Fruit fly (Drosophila melanogaster) whole organism, embryonic: ENCODE results near the gene CG14005.
A peak's percentile ranks its signal among the peaks of the same experiment; 100 is the strongest.

Experiments
- Abd-B ChIP-seq: fragments of 200-800 bp; sonication (Bioruptor generic); optimal IDR thresholded peaks from 2 replicates; lab custom pipeline; 2018; ENCODE audit warnings: missing biosample characterization, mild to moderate bottlenecking, missing genetic modification characterization, moderate library complexity
- BEAF-32 ChIP-seq: fragments of 200-800 bp; sonication (Bioruptor generic); optimal IDR thresholded peaks from 3 replicates; lab custom pipeline; 2017; ENCODE audit warnings: missing biosample characterization, missing genetic modification characterization, mild to moderate bottlenecking, moderate library complexity, missing genetic modification reagents
- CG11085 ChIP-seq: fragments of 200-800 bp; sonication (Bioruptor generic); IDR thresholded peaks from 2 replicates; pipeline ENCODE4 v1.3.6; 2022; ENCODE audit warnings: missing biosample characterization, missing genetic modification characterization
- CG12155 ChIP-seq: fragments of 200-800 bp; sonication (Bioruptor generic); optimal IDR thresholded peaks from 3 replicates; lab custom pipeline; 2016; ENCODE audit warnings: missing biosample characterization, missing genetic modification characterization
- CG12236 ChIP-seq: fragments of 200-800 bp; sonication (Bioruptor generic); optimal IDR thresholded peaks from 2 replicates; lab custom pipeline; 2016; ENCODE audit warnings: missing biosample characterization, missing genetic modification characterization
- CG13624 ChIP-seq: fragments of 200-800 bp; sonication (Bioruptor generic); optimal IDR thresholded peaks from 2 replicates; lab custom pipeline; 2016; ENCODE audit warnings: missing biosample characterization, missing genetic modification characterization
- CG1602 ChIP-seq: fragments of 200-800 bp; sonication (Bioruptor generic); optimal IDR thresholded peaks from 3 replicates; lab custom pipeline; 2016; ENCODE audit warnings: missing biosample characterization, missing genetic modification characterization
- CG17359 ChIP-seq: fragments of 200-800 bp; sonication (Bioruptor generic); optimal IDR thresholded peaks from 3 replicates; lab custom pipeline; 2018; ENCODE audit warnings: missing biosample characterization, mild to moderate bottlenecking, missing genetic modification characterization, moderate library complexity
- CG30403 ChIP-seq: fragments of 200-800 bp; sonication (Bioruptor generic); optimal IDR thresholded peaks from 3 replicates; lab custom pipeline; 2016; ENCODE audit warnings: missing biosample characterization, missing genetic modification characterization
- CG34422 ChIP-seq: fragments of 200-800 bp; sonication (Bioruptor generic); IDR thresholded peaks from 3 replicates; pipeline ENCODE4 v1.3.6; 2022; ENCODE audit warnings: missing biosample characterization, missing genetic modification characterization
- CG3838 ChIP-seq: fragments of 200-800 bp; sonication (Bioruptor generic); optimal IDR thresholded peaks from 3 replicates; lab custom pipeline; 2016; ENCODE audit warnings: missing biosample characterization, missing genetic modification characterization
- CG7372 ChIP-seq: fragments of 200-800 bp; sonication (Bioruptor generic); IDR thresholded peaks from 2 replicates; pipeline ENCODE4 v1.3.6; 2022; ENCODE audit warnings: missing biosample characterization, missing genetic modification characterization
- CG8089 ChIP-seq: fragments of 200-800 bp; sonication (Bioruptor generic); optimal IDR thresholded peaks from 3 replicates; lab custom pipeline; 2016; ENCODE audit warnings: missing biosample characterization, missing genetic modification characterization
- CG8290 ChIP-seq, 3 experiments: fragments of 200-800 bp; sonication (Bioruptor generic); optimal IDR thresholded peaks; 2 replicates each; lab custom pipeline; 2016 to 2019; ENCODE audit warnings: missing biosample characterization in 3 of 3, missing genetic modification characterization in 3 of 3, mild to moderate bottlenecking in 2 of 3, moderate library complexity in 1 of 3
- CG9932 ChIP-seq: fragments of 200-800 bp; sonication (Bioruptor generic); IDR thresholded peaks from 2 replicates; pipeline ENCODE4 v1.3.6; 2022; ENCODE audit warnings: missing biosample characterization, missing genetic modification characterization
- D ChIP-seq, 2 experiments: fragments of 200-800 bp in 1 of 2; fragments of >200 bp in 1 of 2; sonication (Bioruptor generic) in 1 of 2; optimal IDR thresholded peaks; 2 replicates in 1 of 2; 3 replicates in 1 of 2; lab custom pipeline; 2017; ENCODE audit warnings: mild to moderate bottlenecking in 1 of 2, missing biosample characterization in 1 of 2, missing genetic modification characterization in 1 of 2, missing genetic modification reagents in 1 of 2
- Dek ChIP-seq: fragments of 200-800 bp; sonication (Bioruptor generic); optimal IDR thresholded peaks from 3 replicates; lab custom pipeline; 2019; ENCODE audit warnings: missing biosample characterization, mild to moderate bottlenecking, missing genetic modification characterization, moderate library complexity
- Dip3 ChIP-seq: fragments of 200-800 bp; sonication (Bioruptor generic); optimal IDR thresholded peaks from 3 replicates; lab custom pipeline; 2016; ENCODE audit warnings: missing biosample characterization, missing genetic modification characterization
- Eip74EF ChIP-seq, 2 experiments: fragments of 200-800 bp in 1 of 2; fragments of >200 bp in 1 of 2; sonication (Bioruptor generic) in 1 of 2; optimal IDR thresholded peaks; 2 replicates each; lab custom pipeline; 2017 to 2019; ENCODE audit warnings: missing biosample characterization in 2 of 2, missing genetic modification characterization in 2 of 2, mild to moderate bottlenecking in 1 of 2, moderate library complexity in 1 of 2
- Elba2 ChIP-seq: fragments of 200-800 bp; sonication (Bioruptor generic); optimal IDR thresholded peaks from 3 replicates; lab custom pipeline; 2016; ENCODE audit warnings: missing biosample characterization, missing genetic modification characterization
- HLHmδ ChIP-seq: fragments of 200-800 bp; sonication (Bioruptor generic); optimal IDR thresholded peaks from 2 replicates; lab custom pipeline; 2018; ENCODE audit warnings: missing biosample characterization, mild to moderate bottlenecking, missing genetic modification characterization, moderate library complexity
- Hey ChIP-seq: fragments of 200-800 bp; sonication (Bioruptor generic); optimal IDR thresholded peaks from 3 replicates; lab custom pipeline; 2018; ENCODE audit warnings: missing biosample characterization, mild to moderate bottlenecking, missing genetic modification characterization
- Hmx ChIP-seq: fragments of 200-800 bp; sonication (Bioruptor generic); optimal IDR thresholded peaks from 2 replicates; lab custom pipeline; 2016; ENCODE audit warnings: missing biosample characterization, missing genetic modification characterization
- Lpt ChIP-seq: fragments of >200 bp; optimal IDR thresholded peaks from 2 replicates; lab custom pipeline; 2018; ENCODE audit warnings: missing biosample characterization, missing genetic modification characterization
- MESR4 ChIP-seq: fragments of 200-800 bp; sonication (Bioruptor generic); optimal IDR thresholded peaks from 2 replicates; lab custom pipeline; 2018; ENCODE audit warnings: missing biosample characterization, mild to moderate bottlenecking, missing genetic modification characterization, moderate library complexity
- Max ChIP-seq: fragments of 200-800 bp; sonication (Bioruptor generic); optimal IDR thresholded peaks from 2 replicates; lab custom pipeline; 2016; ENCODE audit warnings: missing biosample characterization, mild to moderate bottlenecking, missing genetic modification characterization
- Myb ChIP-seq: fragments of 200-800 bp; sonication (Bioruptor generic); optimal IDR thresholded peaks from 2 replicates; lab custom pipeline; 2016; ENCODE audit warnings: missing biosample characterization, missing genetic modification characterization
- NFAT ChIP-seq: fragments of 200-800 bp; sonication (Bioruptor generic); IDR thresholded peaks from 2 replicates; pipeline ENCODE4 v1.3.6; 2022; ENCODE audit warnings: missing biosample characterization, missing genetic modification characterization
- Neu2 ChIP-seq: fragments of 200-800 bp; sonication (Bioruptor generic); optimal IDR thresholded peaks from 3 replicates; lab custom pipeline; 2016; ENCODE audit warnings: missing biosample characterization, missing genetic modification characterization, borderline replicate concordance
- Nf-YB ChIP-seq: fragments of 200-800 bp; sonication (Bioruptor generic); optimal IDR thresholded peaks from 3 replicates; lab custom pipeline; 2019; ENCODE audit warnings: missing biosample characterization, mild to moderate bottlenecking, missing genetic modification characterization, moderate library complexity
- Nf-YC ChIP-seq: fragments of 200-800 bp; optimal IDR thresholded peaks from 3 replicates; lab custom pipeline; 2019; ENCODE audit warnings: missing biosample characterization, mild to moderate bottlenecking, missing genetic modification characterization, moderate library complexity
- NfI ChIP-seq: fragments of 200-800 bp; sonication (Bioruptor generic); optimal IDR thresholded peaks from 3 replicates; lab custom pipeline; 2018; ENCODE audit warnings: missing biosample characterization, mild to moderate bottlenecking, missing genetic modification characterization, moderate library complexity
- Ravus ChIP-seq: fragments of 200-800 bp; sonication (Bioruptor generic); IDR thresholded peaks from 2 replicates; pipeline ENCODE4 v1.3.6; 2022; ENCODE audit warnings: missing biosample characterization, missing genetic modification characterization
- TFAM ChIP-seq: fragments of 200-800 bp; sonication (Bioruptor generic); optimal IDR thresholded peaks from 2 replicates; lab custom pipeline; 2017; ENCODE audit warnings: missing biosample characterization, missing genetic modification characterization, inconsistent platforms
- Taf1 ChIP-seq: fragments of 200-800 bp; sonication (Bioruptor generic); IDR thresholded peaks from 2 replicates; pipeline ENCODE4 v1.3.6; 2022; ENCODE audit warnings: missing biosample characterization, missing genetic modification characterization
- ac ChIP-seq: fragments of 200-800 bp; sonication (Bioruptor generic); optimal IDR thresholded peaks from 3 replicates; lab custom pipeline; 2017; ENCODE audit warnings: missing biosample characterization, mild to moderate bottlenecking, missing genetic modification characterization
- amos ChIP-seq: fragments of 200-800 bp; sonication (Bioruptor generic); IDR thresholded peaks from 2 replicates; pipeline ENCODE4 v1.3.6; 2022; ENCODE audit warnings: missing biosample characterization, missing genetic modification characterization; ENCODE audit not compliant: partially characterized antibody
- aop ChIP-seq: fragments of 200-800 bp; sonication (Bioruptor generic); IDR thresholded peaks from 2 replicates; pipeline ENCODE4 v1.3.6; 2022; ENCODE audit warnings: missing biosample characterization, missing genetic modification characterization
- dati ChIP-seq: fragments of 200-800 bp; sonication (Bioruptor generic); IDR thresholded peaks from 2 replicates; pipeline ENCODE4 v1.3.6; 2022; ENCODE audit warnings: missing biosample characterization, missing genetic modification characterization
- disco-r ChIP-seq: fragments of 200-800 bp; sonication (Bioruptor generic); optimal IDR thresholded peaks from 2 replicates; lab custom pipeline; 2016; ENCODE audit warnings: missing biosample characterization, missing genetic modification characterization
- dm ChIP-seq: fragments of 200-800 bp; sonication (Bioruptor generic); optimal IDR thresholded peaks from 3 replicates; lab custom pipeline; 2016; ENCODE audit warnings: missing biosample characterization, missing genetic modification characterization
- dysf ChIP-seq: fragments of 200-800 bp; sonication (Bioruptor generic); IDR thresholded peaks from 3 replicates; pipeline ENCODE4 v1.3.6; 2022; ENCODE audit warnings: missing biosample characterization, missing genetic modification characterization
- en ChIP-seq: fragments of 200-800 bp; sonication (Bioruptor generic); optimal IDR thresholded peaks from 2 replicates; lab custom pipeline; 2016; ENCODE audit warnings: missing biosample characterization, missing genetic modification characterization
- fu2 ChIP-seq: fragments of 200-800 bp; sonication (Bioruptor generic); optimal IDR thresholded peaks from 2 replicates; lab custom pipeline; 2016; ENCODE audit warnings: missing biosample characterization, missing genetic modification characterization
- hbn ChIP-seq: fragments of 200-800 bp; sonication (Bioruptor generic); IDR thresholded peaks from 2 replicates; pipeline ENCODE4 v1.3.6; 2022; ENCODE audit warnings: missing biosample characterization, missing genetic modification characterization; ENCODE audit not compliant: partially characterized antibody
- maf-S ChIP-seq: fragments of 200-800 bp; sonication (Bioruptor generic); optimal IDR thresholded peaks from 2 replicates; lab custom pipeline; 2016; ENCODE audit warnings: missing biosample characterization, missing genetic modification characterization
- nerfin-2 ChIP-seq: fragments of 200-800 bp; sonication (Bioruptor generic); IDR thresholded peaks from 2 replicates; pipeline ENCODE4 v1.3.6; 2022; ENCODE audit warnings: missing biosample characterization, missing genetic modification characterization; ENCODE audit not compliant: partially characterized antibody
- peb ChIP-seq: fragments of 200-800 bp; sonication (Bioruptor generic); IDR thresholded peaks from 2 replicates; pipeline ENCODE4 v1.3.6; 2022; ENCODE audit warnings: missing biosample characterization, missing genetic modification characterization
- rib ChIP-seq: fragments of 200-800 bp; sonication (Bioruptor generic); IDR thresholded peaks from 2 replicates; pipeline ENCODE4 v1.3.6; 2022; ENCODE audit warnings: missing biosample characterization, missing genetic modification characterization
- unc-4 ChIP-seq: fragments of 200-800 bp; sonication (Bioruptor generic); IDR thresholded peaks from 2 replicates; pipeline ENCODE4 v1.3.6; 2022; ENCODE audit warnings: missing biosample characterization, missing genetic modification characterization; ENCODE audit not compliant: partially characterized antibody
- wor ChIP-seq: fragments of 200-800 bp; sonication (Bioruptor generic); IDR thresholded peaks from 2 replicates; pipeline ENCODE4 v1.3.6; 2022; ENCODE audit warnings: missing biosample characterization, missing genetic modification characterization

CG14005 gene

dm6 chr2L:5797977-5798376 is 3.8 kb downstream of the CG14005 start (continued):
- TF ChIP-seq Dip3 (GFP tag; lab: Kevin White, UChicago): no peak
- TF ChIP-seq BEAF-32 (GFP tag; lab: Kevin White, UChicago): no peak
- TF ChIP-seq Nf-YB (GFP tag; lab: Kevin White, UChicago): peak; percentile 4
- TF ChIP-seq dysf (GFP tag; lab: Robert Waterston, UW): peak; percentile 65; the same call in 2 of the 3 replicates
- no peak for TF ChIP-seq D (optimal IDR thresholded peaks at IDR 0.05; lab: Kevin White, UChicago)
- no peak for TF ChIP-seq D (GFP tag; optimal IDR thresholded peaks at IDR 0.05; lab: Kevin White, UChicago)
- peak; percentile 55 for TF ChIP-seq CG17359
- TF ChIP-seq MESR4 (GFP tag; lab: Kevin White, UChicago): no peak
- TF ChIP-seq CG1602 (GFP tag; lab: Kevin White, UChicago): peak; percentile 10
- no peak for TF ChIP-seq unc-4
- TF ChIP-seq Hmx: no peak
- TF ChIP-seq CG8089: no peak
- TF ChIP-seq rib (GFP tag; lab: Robert Waterston, UW): peak; percentile 55
- peak; percentile 67 for TF ChIP-seq Dek (tag; lab: Kevin White, UChicago)
- no peak for TF ChIP-seq CG9932 (GFP tag; lab: Robert Waterston, UW)
- TF ChIP-seq disco-r (GFP tag; lab: Kevin White, UChicago): no peak
- no peak for TF ChIP-seq CG34422
- TF ChIP-seq CG13624 (GFP tag; lab: Kevin White, UChicago): peak; percentile 42
- no peak for TF ChIP-seq maf-S (GFP tag; lab: Kevin White, UChicago)
- TF ChIP-seq dati: no peak
- no peak for TF ChIP-seq NFAT (GFP tag; lab: Robert Waterston, UW)
- TF ChIP-seq aop: no peak
- no peak for TF ChIP-seq nerfin-2 (GFP tag; lab: Robert Waterston, UW)
- TF ChIP-seq Hey (tag; lab: Kevin White, UChicago): no peak
- no peak for TF ChIP-seq hbn (GFP tag; lab: Robert Waterston, UW)
- TF ChIP-seq HLHmδ (GFP tag; lab: Kevin White, UChicago): no peak
- TF ChIP-seq Lpt: no peak
- TF ChIP-seq CG11085 (GFP tag; lab: Robert Waterston, UW): no peak
- no peak for TF ChIP-seq fu2 (GFP tag; lab: Kevin White, UChicago)
- TF ChIP-seq CG7372 (GFP tag; lab: Robert Waterston, UW): no peak
- TF ChIP-seq CG12155 (GFP tag; lab: Kevin White, UChicago): peak; percentile 14
- TF ChIP-seq peb: no peak
- no peak for TF ChIP-seq wor (GFP tag; lab: Robert Waterston, UW)
- peak; percentile 54 for TF ChIP-seq CG3838
- TF ChIP-seq Myb: no peak
- no peak for TF ChIP-seq CG8290 (GFP tag; optimal IDR thresholded peaks at IDR 0.05; lab: Kevin White, UChicago)
- TF ChIP-seq CG8290 (tag; optimal IDR thresholded peaks at IDR 0.05; lab: Kevin White, UChicago): peak in 1 of 2 experiments; percentile 93
- TF ChIP-seq Elba2 (GFP tag; lab: Kevin White, UChicago): no peak
- no peak for TF ChIP-seq Abd-B
- peak; percentile 33 for TF ChIP-seq NfI (GFP tag; lab: Kevin White, UChicago)
- no peak for TF ChIP-seq Ravus (GFP tag; lab: Robert Waterston, UW)
- TF ChIP-seq amos (GFP tag; lab: Robert Waterston, UW): no peak
- no peak for TF ChIP-seq en (GFP tag; lab: Kevin White, UChicago)
- TF ChIP-seq TFAM (GFP tag; lab: Kevin White, UChicago): no peak
- TF ChIP-seq Neu2 (GFP tag; lab: Kevin White, UChicago): no peak
- TF ChIP-seq CG30403 (GFP tag; lab: Kevin White, UChicago): no peak
- TF ChIP-seq Taf1 (GFP tag; lab: Robert Waterston, UW): no peak
- TF ChIP-seq CG12236 (GFP tag; lab: Kevin White, UChicago): peak; percentile 36
- peak; percentile 59 for TF ChIP-seq Max (GFP tag; lab: Kevin White, UChicago)
- TF ChIP-seq ac (GFP tag; lab: Kevin White, UChicago): no peak
- no peak for TF ChIP-seq Eip74EF (GFP tag; optimal IDR thresholded peaks at IDR 0.05; lab: Kevin White, UChicago)
- no peak for TF ChIP-seq Nf-YC (tag; lab: Kevin White, UChicago)
- no peak for TF ChIP-seq dm (GFP tag; lab: Kevin White, UChicago)
